Worm (Caenorhabditis elegans): ENCODE results near the gene grd-10.
"Not testable (repeated sequence)": the region's sequence is repeated elsewhere in the genome, so short reads cannot be mapped to it uniquely, and the experiment has no call there.

Gene grd-10

ce11 chrIV:3440848-3441247 lies at the start of gene grd-10:
Gene grd-10 (plus strand): TSS chrIV:3441055.
- no peak for TF ChIP-seq unc-62 (GFP tag; optimal IDR thresholded peaks at IDR 0.05)

ce11 chrIV:3394066-3394465 lies 46.8 kb upstream of the grd-10 start, which contains the start of gene C04C3.4:
Gene C04C3.4 (plus strand): TSS chrIV:3394366.
- not testable (repeated sequence) for TF ChIP-seq unc-62 (GFP tag; optimal IDR thresholded peaks at IDR 0.05)

ce11 chrIV:3395581-3395980 lies 45.3 kb upstream of the grd-10 start, which contains the start of gene C04C3.14:
Gene C04C3.14 (plus strand): TSS chrIV:3395881.
- no peak for TF ChIP-seq unc-62 (GFP tag; optimal IDR thresholded peaks at IDR 0.05)

ce11 chrIV:3398078-3398477 lies 42.8 kb upstream of the grd-10 start:
- no peak for TF ChIP-seq unc-62 (GFP tag; optimal IDR thresholded peaks at IDR 0.05)

ce11 chrIV:3399015-3399722 lies 41.7 kb upstream of the grd-10 start, which contains the start of the genes dyf-3 and pdhb-1:
Gene dyf-3 (minus strand): TSS chrIV:3399231.
Gene pdhb-1 (plus strand): TSS chrIV:3399672.
- TF ChIP-seq unc-62 (GFP tag; optimal IDR thresholded peaks at IDR 0.05), result no peak

ce11 chrIV:3400941-3401340 lies 39.9 kb upstream of the grd-10 start:
- no peak for TF ChIP-seq unc-62 (GFP tag; optimal IDR thresholded peaks at IDR 0.05)

ce11 chrIV:3415383-3415782 lies 25.5 kb upstream of the grd-10 start, which contains the start of gene lgc-9:
Gene lgc-9 (plus strand): TSS chrIV:3415683.
- no peak for TF ChIP-seq unc-62 (GFP tag; optimal IDR thresholded peaks at IDR 0.05)

ce11 chrIV:3418741-3419140 lies 22.1 kb upstream of the grd-10 start:
- no peak for TF ChIP-seq unc-62 (GFP tag; optimal IDR thresholded peaks at IDR 0.05)

- TF ChIP-seq unc-62 (GFP tag; optimal IDR thresholded peaks at IDR 0.05), result no peak
These were observed 18.3 kb upstream of the grd-10 start, which contains the start of gene C04C3.6 for ce11 chrIV:3422516-3422915. Gene C04C3.6 (minus strand): TSS chrIV:3422616.

ce11 chrIV:3428434-3428950 lies 12.4 kb upstream of the grd-10 start, which contains the start of the genes C04C3.9 and srz-60:
Gene C04C3.9 (minus strand): TSS chrIV:3428534.
Gene srz-60 (plus strand): TSS chrIV:3428900.
- no peak for TF ChIP-seq unc-62 (GFP tag; optimal IDR thresholded peaks at IDR 0.05)

ce11 chrIV:3433387-3433786 lies 7.5 kb upstream of the grd-10 start, which contains the start of gene C04C3.7:
Gene C04C3.7 (minus strand): TSS chrIV:3433487.
- not testable (repeated sequence) for TF ChIP-seq unc-62 (GFP tag; optimal IDR thresholded peaks at IDR 0.05)

- TF ChIP-seq unc-62 (GFP tag; optimal IDR thresholded peaks at IDR 0.05), result no peak
These were observed 4.8 kb upstream of the grd-10 start, which contains the start of gene srz-32 for ce11 chrIV:3436021-3436420. Gene srz-32 (plus strand): TSS chrIV:3436321.

ce11 chrIV:3438022-3438421 lies 2.8 kb upstream of the grd-10 start, which contains the start of gene grd-13:
Gene grd-13 (plus strand): TSS chrIV:3438312.
- TF ChIP-seq unc-62 (GFP tag; optimal IDR thresholded peaks at IDR 0.05), result no peak

- no peak for TF ChIP-seq unc-62 (GFP tag; optimal IDR thresholded peaks at IDR 0.05)
These were observed 1.5 kb upstream of the grd-10 start, which contains the start of gene grd-3 for ce11 chrIV:3439354-3439753. Gene grd-3 (plus strand): TSS chrIV:3439655.

- no peak for TF ChIP-seq unc-62 (GFP tag; optimal IDR thresholded peaks at IDR 0.05)
These were observed 1.7 kb downstream of the grd-10 start for ce11 chrIV:3442513-3442912.

ce11 chrIV:3444101-3444500 lies 3.2 kb downstream of the grd-10 start, which contains the start of gene F09D12.2:
Gene F09D12.2 (minus strand): TSS chrIV:3444201.
- no peak for TF ChIP-seq unc-62 (GFP tag; optimal IDR thresholded peaks at IDR 0.05)

ce11 chrIV:3444614-3445013 lies 3.8 kb downstream of the grd-10 start, which contains the start of gene F58E2.5:
Gene F58E2.5 (plus strand): TSS chrIV:3444914.
- no peak for TF ChIP-seq unc-62 (GFP tag; optimal IDR thresholded peaks at IDR 0.05)
